Worm (Caenorhabditis elegans) whole organism, L3 larva: Measurements from ENCODE around the gene B0303.14.
A peak's percentile ranks its signal among the peaks of the same experiment; 100 is the strongest.

Experiments
- R02D3.7 ChIP-seq: fragments of 150-350 bp; optimal IDR thresholded peaks from 2 replicates; lab custom pipeline; 2014; ENCODE audit warnings: missing biosample characterization, missing genetic modification characterization
- ama-1 ChIP-seq: fragments of 150-350 bp; optimal IDR thresholded peaks from 2 replicates; lab custom pipeline; 2018
- ceh-9 ChIP-seq: sonication (generic microtip); optimal IDR thresholded peaks from 2 replicates; lab custom pipeline; 2018; ENCODE audit warnings: missing biosample characterization, missing genetic modification characterization
- daf-12 ChIP-seq: fragments of 150-350 bp; optimal IDR thresholded peaks from 2 replicates; lab custom pipeline; 2014; ENCODE audit warnings: missing biosample characterization, missing genetic modification reagents, missing genetic modification characterization
- elt-1 ChIP-seq: fragments of 150-350 bp; optimal IDR thresholded peaks from 2 replicates; lab custom pipeline; 2014; ENCODE audit warnings: missing biosample characterization, missing genetic modification characterization
- lin-15B ChIP-seq: fragments of 150-350 bp; optimal IDR thresholded peaks from 2 replicates; lab custom pipeline; 2014; ENCODE audit warnings: missing biosample characterization, missing genetic modification characterization
- mdl-1 ChIP-seq: fragments of 150-350 bp; optimal IDR thresholded peaks from 2 replicates; lab custom pipeline; 2014; ENCODE audit warnings: missing biosample characterization, missing genetic modification characterization
- nhr-11 ChIP-seq: fragments of 150-350 bp; optimal IDR thresholded peaks from 2 replicates; lab custom pipeline; 2014; ENCODE audit warnings: missing biosample characterization, missing genetic modification characterization
- nhr-237 ChIP-seq: fragments of 150-350 bp; optimal IDR thresholded peaks from 2 replicates; lab custom pipeline; 2014; ENCODE audit warnings: missing biosample characterization, missing genetic modification characterization
- nhr-28 ChIP-seq: fragments of 150-350 bp; optimal IDR thresholded peaks from 2 replicates; lab custom pipeline; 2014; ENCODE audit warnings: missing biosample characterization, missing genetic modification characterization
- pha-4 ChIP-seq: fragments of 150-350 bp; optimal IDR thresholded peaks from 2 replicates; lab custom pipeline; 2014; ENCODE audit warnings: missing biosample characterization, missing genetic modification reagents, missing genetic modification characterization
- pqm-1 ChIP-seq: fragments of 150-350 bp; optimal IDR thresholded peaks from 2 replicates; lab custom pipeline; 2017; ENCODE audit warnings: missing biosample characterization, missing genetic modification characterization, inconsistent platforms
- snpc-4 ChIP-seq: fragments of 150-350 bp; optimal IDR thresholded peaks from 2 replicates; lab custom pipeline; 2014; ENCODE audit warnings: missing biosample characterization, missing genetic modification characterization
- unc-39 ChIP-seq: sonication (generic microtip); optimal IDR thresholded peaks from 4 replicates; lab custom pipeline; 2017; ENCODE audit warnings: missing biosample characterization, missing genetic modification characterization

DNA sequence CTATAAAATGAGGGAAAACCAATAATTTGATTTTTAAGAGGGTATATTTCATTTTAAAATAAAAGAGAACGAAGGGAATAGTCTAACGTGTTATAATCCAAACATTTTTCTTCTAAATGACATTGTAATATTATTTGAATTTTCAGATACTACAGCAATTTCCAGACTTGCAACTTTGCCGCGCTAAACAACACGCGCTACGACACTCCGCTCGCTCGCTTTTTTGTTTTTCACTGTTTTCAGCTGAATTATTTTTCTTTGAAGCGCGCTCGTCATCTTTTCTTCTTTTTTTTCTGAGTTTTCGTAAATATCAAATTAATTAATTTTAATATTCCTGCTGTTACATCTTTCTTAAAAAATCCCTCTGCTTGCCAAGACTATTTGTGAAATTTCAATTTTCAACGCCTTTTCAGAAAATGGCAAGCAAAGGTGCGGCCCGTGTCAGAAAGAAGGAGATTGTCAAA is 1.3 kb upstream of the B0303.14 start, which contains the start of gene mrpl-11:
- TF ChIP-seq snpc-4 (tag; lab: Kevin White, UChicago) (no peak), pha-4 (tag; lab: Kevin White, UChicago) (no peak), lin-15B (tag; lab: Kevin White, UChicago) (peak; percentile 44), nhr-11 (tag; lab: Kevin White, UChicago) (no peak), unc-39 (tag; lab: Kevin White, UChicago) (no peak), pqm-1 (tag; lab: Kevin White, UChicago) (no peak), nhr-237 (no peak), daf-12 (tag; lab: Kevin White, UChicago) (no peak), nhr-28 (tag; lab: Kevin White, UChicago) (no peak), ceh-9 (tag; lab: Kevin White, UChicago) (no peak), mdl-1 (tag; lab: Kevin White, UChicago) (no peak), elt-1 (no peak), R02D3.7 (tag; lab: Kevin White, UChicago) (no peak), ama-1 (lab: Kevin White, UChicago) (no peak)
